Fruit fly (Drosophila melanogaster): Measurements from ENCODE around the gene eIF1A.
A peak's percentile ranks its signal among the peaks of the same experiment; 100 is the strongest.

Gene eIF1A

DNA sequence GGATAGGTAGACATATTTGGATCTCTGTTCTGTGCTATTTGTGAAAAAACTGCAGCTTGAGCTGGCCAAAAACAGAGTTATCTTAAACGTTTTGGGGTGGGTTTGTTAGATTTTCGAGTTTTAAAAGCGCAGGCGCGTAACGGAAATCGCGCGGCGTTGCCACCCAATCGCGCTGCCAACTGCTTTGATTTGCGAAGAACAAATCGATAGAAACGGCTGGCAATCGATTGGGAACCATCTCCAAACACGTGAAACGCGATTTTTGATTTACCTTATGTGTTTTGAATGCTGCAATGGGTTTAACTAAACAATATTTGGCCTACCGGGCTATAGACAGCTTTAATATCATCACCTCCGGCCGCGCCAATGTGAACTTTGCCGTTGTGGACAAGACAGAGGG is 9.0 kb downstream of the eIF1A start, which contains the start of the genes CG14312 and CG8064 (continued):
- TF ChIP-seq CG8290 (GFP tag; optimal IDR thresholded peaks at IDR 0.05) (no peak), CG8290 (tag; optimal IDR thresholded peaks at IDR 0.05) (no peak), vnd (GFP tag; IDR thresholded peaks at IDR 0.05; ENCODE audit: partially characterized antibody) (peak; percentile 44; the same call in 1 of the 3 replicates), Drgx (GFP tag; IDR thresholded peaks at IDR 0.05) (no peak), Opbp (GFP tag; IDR thresholded peaks at IDR 0.05; ENCODE audit: partially characterized antibody) (peak; percentile 75), CG15514 (GFP tag; optimal IDR thresholded peaks at IDR 0.05) (peak; percentile 93), Xrp1 (GFP tag; IDR thresholded peaks at IDR 0.05) (no peak), al (GFP tag; IDR thresholded peaks at IDR 0.05) (no peak), emc (GFP tag; optimal IDR thresholded peaks at IDR 0.05) (no peak), ham (GFP tag; IDR thresholded peaks at IDR 0.05) (no peak), Myb (GFP tag; optimal IDR thresholded peaks at IDR 0.05) (peak; percentile 99), Gsc (GFP tag; IDR thresholded peaks at IDR 0.05) (no peak), CG15601 (tag; optimal IDR thresholded peaks at IDR 0.05) (peak; percentile 4), CG3065 (GFP tag; optimal IDR thresholded peaks at IDR 0.05) (no peak), NC2α (GFP tag; optimal IDR thresholded peaks at IDR 0.05) (no peak), CG17359 (tag; optimal IDR thresholded peaks at IDR 0.05) (no peak), Six4 (GFP tag; optimal IDR thresholded peaks at IDR 0.05) (no peak), CG12155 (GFP tag; optimal IDR thresholded peaks at IDR 0.05) (no peak), sob (GFP tag; IDR thresholded peaks at IDR 0.05) (no peak), Dll (GFP tag; IDR thresholded peaks at IDR 0.05; ENCODE audit: partially characterized antibody) (peak; percentile 75; the same call in 3 of the 4 replicates), Meics (GFP tag; optimal IDR thresholded peaks at IDR 0.05) (no peak), Hmx (GFP tag; optimal IDR thresholded peaks at IDR 0.05) (no peak), CG12299 (tag; optimal IDR thresholded peaks at IDR 0.05) (no peak), CG10959 (GFP tag; IDR thresholded peaks at IDR 0.05) (no peak), CG9817 (tag; optimal IDR thresholded peaks at IDR 0.05) (no peak), pum (GFP tag; optimal IDR thresholded peaks at IDR 0.05) (no peak), Hr51 (GFP tag; optimal IDR thresholded peaks at IDR 0.05) (peak in 1 of 2 experiments; percentile 75), CG12071 (GFP tag; optimal IDR thresholded peaks at IDR 0.05) (no peak), CG15479 (GFP tag; optimal IDR thresholded peaks at IDR 0.05) (no peak), crp (GFP tag; optimal IDR thresholded peaks at IDR 0.05) (peak in 1 of 2 experiments; percentile 32), trh (GFP tag; optimal IDR thresholded peaks at IDR 0.05) (no peak), CG10267 (tag; optimal IDR thresholded peaks at IDR 0.05) (peak; percentile 34), Rx (GFP tag; IDR thresholded peaks at IDR 0.05) (no peak), ab (GFP tag; optimal IDR thresholded peaks at IDR 0.05) (no peak), CG3726 (GFP tag; IDR thresholded peaks at IDR 0.05) (no peak), CG34422 (GFP tag; IDR thresholded peaks at IDR 0.05) (peak; percentile 61; the same call in 1 of the 3 replicates), Trl (optimal IDR thresholded peaks at IDR 0.05) (no peak), Trl (GFP tag; optimal IDR thresholded peaks at IDR 0.05) (no peak), CG13775 (GFP tag; optimal IDR thresholded peaks at IDR 0.05) (no peak), CG1233 (GFP tag; optimal IDR thresholded peaks at IDR 0.05) (no peak), MTF-1 (GFP tag; optimal IDR thresholded peaks at IDR 0.05; ENCODE audit: borderline replicate concordance) (no peak), CG10565 (GFP tag; optimal IDR thresholded peaks at IDR 0.05) (no peak), CG6175 (GFP tag; IDR thresholded peaks at IDR 0.05) (no peak), Hand (GFP tag; optimal IDR thresholded peaks at IDR 0.05) (no peak), slou (GFP tag; optimal IDR thresholded peaks at IDR 0.05) (no peak), gfzf (GFP tag; optimal IDR thresholded peaks at IDR 0.05) (peak; percentile 25), hth (optimal IDR thresholded peaks at IDR 0.05) (no peak), CG11723 (GFP tag; optimal IDR thresholded peaks at IDR 0.05) (no peak), ERR (GFP tag; optimal IDR thresholded peaks at IDR 0.05) (no peak), CG7372 (GFP tag; IDR thresholded peaks at IDR 0.05) (no peak), Xbp1 (GFP tag; optimal IDR thresholded peaks at IDR 0.05) (no peak), CG15696 (tag; optimal IDR thresholded peaks at IDR 0.05) (no peak)
